Fruit fly (Drosophila melanogaster) ovary, adult (tissue): ENCODE results near the gene ND-B18.

ENCODE experiments used
- CG17801 ChIP-seq: fragments of 200-800 bp; optimal IDR thresholded peaks from 2 replicates; lab custom pipeline; 2019; ENCODE audit warnings: missing biosample characterization, mild to moderate bottlenecking, missing genetic modification characterization, moderate library complexity; ENCODE audit not compliant: partially characterized antibody

ND-B18 gene

dm6 chrX:15048713-15049112 lies 14.8 kb upstream of the ND-B18 start:
- TF ChIP-seq CG17801 (GFP tag; lab: Kevin White, UChicago): no peak

- no peak for TF ChIP-seq CG17801 (GFP tag; lab: Kevin White, UChicago)
These were observed 914 bp upstream of the ND-B18 start for dm6 chrX:15062619-15063018.

dm6 chrX:15066374-15067057 lies 3.0 kb downstream of the ND-B18 start, which contains the start of the genes opm and dob:
Gene opm (minus strand): TSS chrX:15066432.
Gene dob (plus strand): TSS chrX:15067007.
- no peak for TF ChIP-seq CG17801 (GFP tag; lab: Kevin White, UChicago)

- no peak for TF ChIP-seq CG17801 (GFP tag; lab: Kevin White, UChicago)
These were observed 5.0 kb downstream of the ND-B18 start for dm6 chrX:15068537-15068936.

- peak; percentile 97 for TF ChIP-seq CG17801 (GFP tag; lab: Kevin White, UChicago)
These were observed 5.9 kb downstream of the ND-B18 start for dm6 chrX:15069417-15069896.

dm6 chrX:15070137-15070536 lies 6.6 kb downstream of the ND-B18 start:
- no peak for TF ChIP-seq CG17801 (GFP tag; lab: Kevin White, UChicago)

- no peak for TF ChIP-seq CG17801 (GFP tag; lab: Kevin White, UChicago)
These were observed 7.4 kb downstream of the ND-B18 start for dm6 chrX:15070811-15071479.

- peak; percentile 68 for TF ChIP-seq CG17801 (GFP tag; lab: Kevin White, UChicago)
These were observed 11.3 kb downstream of the ND-B18 start for dm6 chrX:15074646-15075351.

dm6 chrX:15075485-15076037 lies 12.0 kb downstream of the ND-B18 start:
- TF ChIP-seq CG17801 (GFP tag; lab: Kevin White, UChicago): peak; percentile 79

dm6 chrX:15076038-15076575 lies 12.6 kb downstream of the ND-B18 start, which contains the start of gene Lsd-2:
Gene Lsd-2 (minus strand): TSS chrX:15076220.
- no peak for TF ChIP-seq CG17801 (GFP tag; lab: Kevin White, UChicago)

- no peak for TF ChIP-seq CG17801 (GFP tag; lab: Kevin White, UChicago)
These were observed 13.1 kb downstream of the ND-B18 start for dm6 chrX:15076606-15077005.

- peak; percentile 75 for TF ChIP-seq CG17801 (GFP tag; lab: Kevin White, UChicago)
These were observed 14.1 kb downstream of the ND-B18 start for dm6 chrX:15077576-15078136.

dm6 chrX:15078394-15078793 lies 14.9 kb downstream of the ND-B18 start:
- TF ChIP-seq CG17801 (GFP tag; lab: Kevin White, UChicago): no peak

dm6 chrX:15079163-15079809 lies 15.8 kb downstream of the ND-B18 start:
- peak; percentile 57 for TF ChIP-seq CG17801 (GFP tag; lab: Kevin White, UChicago)
